Worm (Caenorhabditis elegans) whole organism, L1 larva: Measurements from ENCODE around the gene K09C6.8.

Experiments used
- Y116A8C.19 ChIP-seq: sonication (generic microtip); optimal IDR thresholded peaks from 2 replicates; lab custom pipeline; 2016; ENCODE audit warnings: missing compliant biosample characterization, missing genetic modification characterization, borderline replicate concordance
- alr-1 ChIP-seq: fragments of 200-800 bp; sonication (Bioruptor generic); optimal IDR thresholded peaks from 2 replicates; lab custom pipeline; 2018; ENCODE audit warnings: borderline replicate concordance, mild to moderate bottlenecking, missing genetic modification characterization, missing compliant biosample characterization
- ama-1 ChIP-seq: fragments of 150-350 bp; optimal IDR thresholded peaks from 2 replicates; lab custom pipeline; 2014
- ceh-63 ChIP-seq: fragments of 200-800 bp; sonication (Bioruptor generic); optimal IDR thresholded peaks from 2 replicates; lab custom pipeline; 2018; ENCODE audit warnings: mild to moderate bottlenecking, missing genetic modification characterization, missing compliant biosample characterization
- ceh-88 ChIP-seq: fragments of 200-800 bp; sonication (Bioruptor generic); IDR thresholded peaks from 2 replicates; pipeline ENCODE4 v1.3.6; 2022; ENCODE audit warnings: missing genetic modification characterization, missing compliant biosample characterization
- efl-1 ChIP-seq, 4 experiments: fragments of 150-350 bp; optimal IDR thresholded peaks in 3 of 4; peaks in 1 of 4; 1 replicate in 1 of 4; 2 replicates in 3 of 4; lab custom pipeline; 2014; ENCODE audit warnings: missing biosample characterization in 2 of 4, missing genetic modification characterization in 2 of 4, missing genetic modification reagents in 2 of 4
- efl-3 ChIP-seq: fragments of 200-800 bp; sonication (Bioruptor generic); optimal IDR thresholded peaks from 2 replicates; lab custom pipeline; 2018; ENCODE audit warnings: mild to moderate bottlenecking, missing genetic modification characterization, missing compliant biosample characterization
- egl-13 ChIP-seq: sonication (generic microtip); optimal IDR thresholded peaks from 2 replicates; lab custom pipeline; 2016; ENCODE audit warnings: missing genotype, missing genetic modification reagents, missing genetic modification characterization, missing compliant biosample characterization
- egl-27 ChIP-seq, 2 experiments: fragments of 150-350 bp in 1 of 2; sonication (generic microtip); optimal IDR thresholded peaks; 3 replicates each; lab custom pipeline; 2017 to 2018; ENCODE audit warnings: missing biosample characterization in 2 of 2, missing genetic modification characterization in 2 of 2, missing genetic modification reagents in 2 of 2
- ets-5 ChIP-seq: fragments of 200-800 bp; sonication (Bioruptor generic); IDR thresholded peaks from 2 replicates; pipeline ENCODE4 v1.3.6; 2022; ENCODE audit warnings: missing genetic modification characterization, missing compliant biosample characterization
- fkh-10 ChIP-seq: sonication (generic microtip); optimal IDR thresholded peaks from 2 replicates; lab custom pipeline; 2017; ENCODE audit warnings: missing biosample characterization, missing genetic modification reagents, missing genetic modification characterization
- fkh-4 ChIP-seq: sonication (generic microtip); optimal IDR thresholded peaks from 2 replicates; lab custom pipeline; 2016; ENCODE audit warnings: missing compliant biosample characterization, missing genetic modification characterization, borderline replicate concordance
- hpl-2 ChIP-seq: fragments of 150-350 bp; optimal IDR thresholded peaks from 2 replicates; lab custom pipeline; 2014; ENCODE audit warnings: missing biosample characterization, missing genetic modification reagents, missing genetic modification characterization
- isw-1 ChIP-seq: fragments of 200-800 bp; sonication (Bioruptor generic); IDR thresholded peaks from 2 replicates; pipeline ENCODE4 v1.3.6; 2022; ENCODE audit warnings: missing genetic modification characterization, missing compliant biosample characterization
- lin-13 ChIP-seq: fragments of 150-350 bp; optimal IDR thresholded peaks from 2 replicates; lab custom pipeline; 2014; ENCODE audit warnings: missing biosample characterization, missing genetic modification reagents, missing genetic modification characterization
- lin-14 ChIP-seq: fragments of 200-800 bp; sonication (Bioruptor generic); optimal IDR thresholded peaks from 2 replicates; lab custom pipeline; 2018; ENCODE audit warnings: mild to moderate bottlenecking, missing genetic modification characterization, moderate library complexity, missing compliant biosample characterization
- lin-39 ChIP-seq: fragments of 150-350 bp; optimal IDR thresholded peaks from 2 replicates; lab custom pipeline; 2014; ENCODE audit warnings: missing biosample characterization, missing genetic modification reagents, missing genetic modification characterization
- lir-3 ChIP-seq: sonication (generic microtip); optimal IDR thresholded peaks from 2 replicates; lab custom pipeline; 2016; ENCODE audit warnings: mild to moderate bottlenecking, missing genetic modification characterization, moderate library complexity, missing compliant biosample characterization; ENCODE audit not compliant: poor library complexity
- lsy-2 ChIP-seq, 2 experiments: fragments of 150-350 bp; optimal IDR thresholded peaks; 2 replicates each; lab custom pipeline; 2014; ENCODE audit warnings: missing biosample characterization in 2 of 2, missing genetic modification characterization in 2 of 2
- mab-9 ChIP-seq: fragments of 200-800 bp; sonication (Bioruptor generic); IDR thresholded peaks from 2 replicates; pipeline ENCODE4 v1.3.6; 2022; ENCODE audit warnings: missing genetic modification reagents, missing genetic modification characterization, missing compliant biosample characterization
- mef-2 ChIP-seq: fragments of 150-350 bp; optimal IDR thresholded peaks from 2 replicates; lab custom pipeline; 2014; ENCODE audit warnings: missing biosample characterization, missing genetic modification characterization
- mep-1 ChIP-seq: fragments of 150-350 bp; optimal IDR thresholded peaks from 2 replicates; lab custom pipeline; 2014; ENCODE audit warnings: missing biosample characterization, missing genetic modification characterization
- nhr-11 ChIP-seq: fragments of 150-350 bp; optimal IDR thresholded peaks from 2 replicates; lab custom pipeline; 2014; ENCODE audit warnings: missing biosample characterization, missing genetic modification characterization
- nhr-77 ChIP-seq: fragments of 150-350 bp; optimal IDR thresholded peaks from 2 replicates; lab custom pipeline; 2014; ENCODE audit warnings: missing biosample characterization, missing genetic modification characterization
- nhr-84 ChIP-seq: sonication (generic microtip); optimal IDR thresholded peaks from 2 replicates; lab custom pipeline; 2017; ENCODE audit warnings: missing biosample characterization, missing genetic modification characterization
- nhr-85 ChIP-seq: sonication (generic microtip); peaks from one replicate; lab custom pipeline; 2016; ENCODE audit warnings: missing genetic modification characterization, inconsistent platforms, missing compliant biosample characterization
- pax-3 ChIP-seq: fragments of 200-800 bp; sonication (Bioruptor generic); optimal IDR thresholded peaks from 2 replicates; lab custom pipeline; 2018; ENCODE audit warnings: mild to moderate bottlenecking, missing genetic modification characterization, moderate library complexity, missing compliant biosample characterization
- snu-23 ChIP-seq: sonication (generic microtip); optimal IDR thresholded peaks from 2 replicates; lab custom pipeline; 2016; ENCODE audit warnings: missing genetic modification characterization, missing compliant biosample characterization
- sox-4 ChIP-seq: sonication (generic microtip); optimal IDR thresholded peaks from 2 replicates; lab custom pipeline; 2016; ENCODE audit warnings: missing genetic modification characterization, missing compliant biosample characterization
- sup-37 ChIP-seq: fragments of 200-800 bp; sonication (Bioruptor generic); optimal IDR thresholded peaks from 2 replicates; lab custom pipeline; 2018; ENCODE audit warnings: mild to moderate bottlenecking, missing genetic modification characterization, missing compliant biosample characterization
- unc-30 ChIP-seq: sonication (generic microtip); optimal IDR thresholded peaks from 2 replicates; lab custom pipeline; 2017; ENCODE audit warnings: missing biosample characterization, missing genetic modification characterization
- unc-86 ChIP-seq: sonication (generic microtip); optimal IDR thresholded peaks from 2 replicates; lab custom pipeline; 2016; ENCODE audit warnings: missing genetic modification characterization, missing compliant biosample characterization
- vab-15 ChIP-seq: sonication (generic microtip); optimal IDR thresholded peaks from 2 replicates; lab custom pipeline; 2017; ENCODE audit warnings: missing genotype, mild to moderate bottlenecking, missing genetic modification characterization, missing compliant biosample characterization
- xbp-1 ChIP-seq: sonication (generic microtip); optimal IDR thresholded peaks from 2 replicates; lab custom pipeline; 2016; ENCODE audit warnings: missing genetic modification characterization, missing compliant biosample characterization
- zip-4 ChIP-seq: fragments of 200-800 bp; sonication (Bioruptor generic); optimal IDR thresholded peaks from 2 replicates; lab custom pipeline; 2018; ENCODE audit warnings: mild to moderate bottlenecking, missing genetic modification characterization, moderate library complexity, missing compliant biosample characterization
- ztf-4 ChIP-seq: fragments of 150-350 bp; optimal IDR thresholded peaks from 2 replicates; lab custom pipeline; 2014; ENCODE audit warnings: missing biosample characterization, missing genetic modification characterization

The K09C6.8 gene

ce11 chrV:856549-856948 lies 13.5 kb upstream of the K09C6.8 start, which contains the start of gene K09C6.2:
Gene K09C6.2 (plus strand): TSS chrV:856849.
- no peak for TF ChIP-seq vab-15 (tag; lab: Kevin White, UChicago)
- no peak for TF ChIP-seq mef-2 (tag; lab: Kevin White, UChicago)
- TF ChIP-seq snu-23 (GFP tag; lab: Kevin White, UChicago) = no peak
- TF ChIP-seq efl-3 (GFP tag; lab: Kevin White, UChicago) = no peak
- no peak for TF ChIP-seq Y116A8C.19 (tag; lab: Kevin White, UChicago)
- no peak for TF ChIP-seq nhr-84 (tag; lab: Kevin White, UChicago)
- TF ChIP-seq sox-4 (tag; lab: Kevin White, UChicago) = no peak
- no peak for TF ChIP-seq fkh-10 (GFP tag; lab: Kevin White, UChicago)
- TF ChIP-seq lir-3 (tag; lab: Kevin White, UChicago) = no peak
- TF ChIP-seq fkh-4 (tag; lab: Kevin White, UChicago) = no peak
- no peak for TF ChIP-seq mep-1
- TF ChIP-seq alr-1 (tag; lab: Kevin White, UChicago) = no peak
- TF ChIP-seq ceh-63 (GFP tag; lab: Kevin White, UChicago) = no peak
- no peak for TF ChIP-seq nhr-11 (tag; lab: Kevin White, UChicago)
- TF ChIP-seq sup-37 (GFP tag; lab: Kevin White, UChicago) = no peak
- no peak for TF ChIP-seq lin-13 (GFP tag; lab: Kevin White, UChicago)
- no peak for TF ChIP-seq nhr-77
- TF ChIP-seq xbp-1 (tag; lab: Kevin White, UChicago) = no peak
- no peak for TF ChIP-seq isw-1 (GFP tag; lab: Robert Waterston, UW)
- TF ChIP-seq egl-13 = no peak
- TF ChIP-seq, all 84 proteins: peak for 0

ce11 chrV:854966-855365 lies 11.9 kb upstream of the K09C6.8 start, which contains the start of gene K09C6.9:
Gene K09C6.9 (minus strand): TSS chrV:855066.
- TF ChIP-seq lsy-2 (tag; optimal IDR thresholded peaks at IDR 0.05; lab: Kevin White, UChicago) = no peak
- TF ChIP-seq vab-15 (tag; lab: Kevin White, UChicago) = no peak
- TF ChIP-seq isw-1 (GFP tag; lab: Robert Waterston, UW) = no peak
- no peak for TF ChIP-seq mab-9 (GFP tag; lab: Robert Waterston, UW)
- no peak for TF ChIP-seq snu-23 (GFP tag; lab: Kevin White, UChicago)
- TF ChIP-seq nhr-77 = no peak
- TF ChIP-seq nhr-11 (tag; lab: Kevin White, UChicago) = no peak
- no peak for TF ChIP-seq unc-86 (tag; lab: Kevin White, UChicago)
- TF ChIP-seq lin-14 = no peak
- no peak for TF ChIP-seq fkh-4 (tag; lab: Kevin White, UChicago)

ce11 chrV:852184-852583 lies 9.2 kb upstream of the K09C6.8 start, which contains the start of gene K09C6.3:
Gene K09C6.3 (plus strand): TSS chrV:852484.
- TF ChIP-seq egl-27 (tag; optimal IDR thresholded peaks at IDR 0.05; lab: Kevin White, UChicago) = no peak
- no peak for TF ChIP-seq sup-37 (GFP tag; lab: Kevin White, UChicago)
- no peak for TF ChIP-seq lin-39 (tag; lab: Kevin White, UChicago)
- no peak for TF ChIP-seq ztf-4
- no peak for TF ChIP-seq vab-15 (tag; lab: Kevin White, UChicago)
- no peak for TF ChIP-seq zip-4

ce11 chrV:849512-849911 lies 6.5 kb upstream of the K09C6.8 start, which contains the start of gene srbc-12:
Gene srbc-12 (plus strand): TSS chrV:849812.
- TF ChIP-seq ets-5 (GFP tag; lab: Robert Waterston, UW) (no peak), unc-30 (tag; lab: Kevin White, UChicago) (no peak), pax-3 (tag; lab: Kevin White, UChicago) (no peak), hpl-2 (GFP tag; lab: Kevin White, UChicago) (no peak), ceh-88 (GFP tag; lab: Robert Waterston, UW) (no peak)

ce11 chrV:849042-849441 lies 6.0 kb upstream of the K09C6.8 start:
- TF ChIP-seq ama-1 (no peak), nhr-85 (tag; lab: Kevin White, UChicago) (peak; percentile 52), efl-1 (optimal IDR thresholded peaks at IDR 0.05; lab: Kevin White, UChicago) (no peak), efl-1 (GFP tag; optimal IDR thresholded peaks at IDR 0.05 in 1 of 2; lab: Kevin White, UChicago) (peak in 1 of 2 experiments; percentile 56), lin-14 (no peak)
